Fruit fly (Drosophila melanogaster) whole organism, embryonic: ENCODE data around the gene CG15534.

Source experiments
- Aef1 ChIP-seq: fragments of 200-800 bp; sonication (Bioruptor generic); IDR thresholded peaks from 3 replicates; pipeline ENCODE4 v1.3.6; 2022; ENCODE audit warnings: missing biosample characterization, missing genetic modification characterization
- CG18619 ChIP-seq: fragments of 200-800 bp; sonication (Bioruptor generic); optimal IDR thresholded peaks from 3 replicates; lab custom pipeline; 2017; ENCODE audit warnings: missing biosample characterization, mild to moderate bottlenecking, missing genetic modification characterization
- CG2889 ChIP-seq: fragments of 200-800 bp; sonication (Bioruptor generic); IDR thresholded peaks from 3 replicates; pipeline ENCODE4 v1.3.6; 2022; ENCODE audit warnings: missing biosample characterization, missing genetic modification characterization
- CG3065 ChIP-seq: fragments of 200-800 bp; sonication (Bioruptor generic); optimal IDR thresholded peaks from 2 replicates; lab custom pipeline; 2016; ENCODE audit warnings: missing biosample characterization, missing genetic modification characterization
- CG31388 ChIP-seq: fragments of 200-800 bp; sonication (Bioruptor generic); optimal IDR thresholded peaks from 2 replicates; lab custom pipeline; 2016; ENCODE audit warnings: missing biosample characterization, missing genetic modification characterization
- CG43689 ChIP-seq: fragments of 200-800 bp; sonication (Bioruptor generic); IDR thresholded peaks from 2 replicates; pipeline ENCODE4 v1.3.6; 2022; ENCODE audit warnings: missing biosample characterization, missing genetic modification characterization
- HmgD ChIP-seq: fragments of 200-800 bp; sonication (Bioruptor generic); optimal IDR thresholded peaks from 3 replicates; lab custom pipeline; 2016; ENCODE audit warnings: missing biosample characterization, missing genetic modification characterization
- Jarid2 ChIP-seq: fragments of 200-800 bp; sonication (Bioruptor generic); optimal IDR thresholded peaks from 3 replicates; lab custom pipeline; 2017; ENCODE audit warnings: mild to moderate bottlenecking, missing biosample characterization, missing genetic modification reagents, missing genetic modification characterization
- pzg ChIP-seq: fragments of 200-800 bp; sonication (Bioruptor generic); optimal IDR thresholded peaks from 3 replicates; lab custom pipeline; 2018; ENCODE audit warnings: missing biosample characterization, mild to moderate bottlenecking, missing genetic modification characterization, moderate library complexity
- run ChIP-seq: fragments of 200-800 bp; sonication (Bioruptor generic); optimal IDR thresholded peaks from 3 replicates; lab custom pipeline; 2018; ENCODE audit warnings: missing biosample characterization, mild to moderate bottlenecking, missing genetic modification characterization
- sqz ChIP-seq: fragments of 200-800 bp; sonication (Bioruptor generic); optimal IDR thresholded peaks from 3 replicates; lab custom pipeline; 2018; ENCODE audit warnings: missing biosample characterization, mild to moderate bottlenecking, missing genetic modification characterization
- trem ChIP-seq: fragments of 200-800 bp; optimal IDR thresholded peaks from 3 replicates; lab custom pipeline; 2019; ENCODE audit warnings: missing biosample characterization, mild to moderate bottlenecking, missing genetic modification characterization, moderate library complexity

dm6 chr3R:30449446-30449845, 17.6 kb downstream of the CG15534 start:
- TF ChIP-seq sqz (GFP tag; lab: Kevin White, UChicago) (no peak), CG43689 (no peak), CG2889 (GFP tag; lab: Robert Waterston, UW) (no peak), HmgD (no peak), trem (tag; lab: Kevin White, UChicago) (no peak), Jarid2 (no peak), CG3065 (GFP tag; lab: Kevin White, UChicago) (no peak), CG18619 (GFP tag; lab: Kevin White, UChicago) (no peak), pzg (GFP tag; lab: Kevin White, UChicago) (no peak), Aef1 (GFP tag; lab: Robert Waterston, UW) (no peak), CG31388 (GFP tag; lab: Kevin White, UChicago) (no peak), run (peak; percentile 70)
